Worm (Caenorhabditis elegans) whole organism, young adult: ENCODE data around the gene sma-1.

ENCODE experiments used
- B0336.3 ChIP-seq: fragments of 200-800 bp; sonication (Bioruptor generic); IDR thresholded peaks from 2 replicates; pipeline ENCODE4 v1.3.6; 2022; ENCODE audit warnings: missing genetic modification characterization, missing compliant biosample characterization
- D2030.7 ChIP-seq: fragments of 200-800 bp; sonication (Bioruptor generic); IDR thresholded peaks from 2 replicates; pipeline ENCODE4 v1.3.6; 2022; ENCODE audit warnings: missing genetic modification reagents, missing genetic modification characterization, missing compliant biosample characterization
- F22D6.2 ChIP-seq: sonication (generic microtip); optimal IDR thresholded peaks from 2 replicates; lab custom pipeline; 2016; ENCODE audit warnings: mild to moderate bottlenecking, missing genetic modification characterization, missing compliant biosample characterization
- F23B12.7 ChIP-seq: sonication (generic microtip); optimal IDR thresholded peaks from 2 replicates; lab custom pipeline; 2017; ENCODE audit warnings: missing genetic modification characterization, mild to moderate bottlenecking, missing compliant biosample characterization, antibody characterized with exemption, moderate library complexity; ENCODE audit not compliant: insufficient read depth
- F39B2.1 ChIP-seq: fragments of 200-800 bp; sonication (Bioruptor generic); IDR thresholded peaks from 2 replicates; pipeline ENCODE4 v1.3.6; 2022; ENCODE audit warnings: missing genetic modification reagents, missing genetic modification characterization, missing compliant biosample characterization
- F52B5.7 ChIP-seq: sonication (generic microtip); optimal IDR thresholded peaks from 2 replicates; lab custom pipeline; 2016; ENCODE audit warnings: mild to moderate bottlenecking, missing genetic modification characterization, missing compliant biosample characterization
- F55B11.4 ChIP-seq: sonication (generic microtip); optimal IDR thresholded peaks from 2 replicates; lab custom pipeline; 2016; ENCODE audit warnings: missing compliant biosample characterization, missing genetic modification characterization, borderline replicate concordance; ENCODE audit not compliant: insufficient read depth
- K11D2.4 ChIP-seq: fragments of 200-800 bp; sonication (Bioruptor generic); IDR thresholded peaks from 2 replicates; pipeline ENCODE4 v1.3.6; 2022; ENCODE audit warnings: missing genetic modification reagents, missing genetic modification characterization, missing compliant biosample characterization
- Y79H2A.3 ChIP-seq: fragments of 200-800 bp; sonication (Bioruptor generic); conservative IDR thresholded peaks from 2 replicates; pipeline ENCODE4 v1.3.6; 2022; ENCODE audit warnings: missing genetic modification reagents, missing genetic modification characterization, missing compliant biosample characterization
- Y95B8A.8 ChIP-seq: fragments of 200-800 bp; sonication (Bioruptor generic); IDR thresholded peaks from 2 replicates; pipeline ENCODE4 v1.3.6; 2022; ENCODE audit warnings: missing genetic modification reagents, missing genetic modification characterization, missing compliant biosample characterization
- akir-1 ChIP-seq: fragments of 200-800 bp; sonication (Bioruptor generic); optimal IDR thresholded peaks from 2 replicates; lab custom pipeline; 2018; ENCODE audit warnings: mild to moderate bottlenecking, missing genetic modification characterization, moderate library complexity, missing compliant biosample characterization
- atf-7 ChIP-seq: sonication (generic microtip); optimal IDR thresholded peaks from 2 replicates; lab custom pipeline; 2017; ENCODE audit warnings: mild to moderate bottlenecking, missing genetic modification characterization, missing compliant biosample characterization
- attf-3 ChIP-seq: fragments of 200-800 bp; sonication (Bioruptor generic); conservative IDR thresholded peaks from 2 replicates; pipeline ENCODE4 v1.3.6; 2022; ENCODE audit warnings: missing genetic modification reagents, missing genetic modification characterization, missing compliant biosample characterization
- cebp-2 ChIP-seq: fragments of 200-800 bp; sonication (Bioruptor generic); IDR thresholded peaks from 2 replicates; pipeline ENCODE4 v1.3.6; 2022; ENCODE audit warnings: missing genetic modification characterization, missing compliant biosample characterization
- ceh-27 ChIP-seq: fragments of 200-800 bp; sonication (Bioruptor generic); optimal IDR thresholded peaks from 2 replicates; lab custom pipeline; 2018; ENCODE audit warnings: mild to moderate bottlenecking, missing genetic modification characterization, moderate library complexity, missing compliant biosample characterization
- ceh-91 ChIP-seq: fragments of 200-800 bp; sonication (Bioruptor generic); IDR thresholded peaks from 2 replicates; pipeline ENCODE4 v1.3.6; 2022; ENCODE audit warnings: missing genetic modification reagents, missing genetic modification characterization, missing compliant biosample characterization
- chd-7 ChIP-seq: sonication (generic microtip); optimal IDR thresholded peaks from 2 replicates; lab custom pipeline; 2016; ENCODE audit warnings: mild to moderate bottlenecking, missing genetic modification characterization, moderate library complexity, missing compliant biosample characterization
- egl-18 ChIP-seq: fragments of 200-800 bp; sonication (Bioruptor generic); IDR thresholded peaks from 2 replicates; pipeline ENCODE4 v1.3.6; 2022; ENCODE audit warnings: missing genetic modification reagents, missing genetic modification characterization, missing compliant biosample characterization
- ets-4 ChIP-seq: fragments of 200-800 bp; sonication (Bioruptor generic); optimal IDR thresholded peaks from 2 replicates; lab custom pipeline; 2018; ENCODE audit warnings: mild to moderate bottlenecking, missing genetic modification characterization, missing compliant biosample characterization
- him-1 ChIP-seq: sonication (generic microtip); optimal IDR thresholded peaks from 2 replicates; lab custom pipeline; 2016; ENCODE audit warnings: missing genotype, missing genetic modification reagents, missing genetic modification characterization, missing compliant biosample characterization
- hmg-1.2 ChIP-seq: fragments of 200-800 bp; sonication (Bioruptor generic); IDR thresholded peaks from 2 replicates; pipeline ENCODE4 v1.3.6; 2022; ENCODE audit warnings: missing genetic modification reagents, missing genetic modification characterization, missing compliant biosample characterization
- hmg-20 ChIP-seq: fragments of 200-800 bp; sonication (Bioruptor generic); IDR thresholded peaks from 2 replicates; pipeline ENCODE4 v1.3.6; 2022; ENCODE audit warnings: missing genetic modification reagents, missing genetic modification characterization, missing compliant biosample characterization
- lir-1 ChIP-seq: fragments of 200-800 bp; sonication (Bioruptor generic); conservative IDR thresholded peaks from 2 replicates; pipeline ENCODE4 v1.3.6; 2022; ENCODE audit warnings: missing genetic modification reagents, missing genetic modification characterization, missing compliant biosample characterization
- mcd-1 ChIP-seq: fragments of 200-800 bp; sonication (Bioruptor generic); IDR thresholded peaks from 2 replicates; pipeline ENCODE4 v1.3.6; 2022; ENCODE audit warnings: missing genetic modification reagents, missing genetic modification characterization, missing compliant biosample characterization
- nhr-27 ChIP-seq: fragments of 200-800 bp; sonication (Bioruptor generic); optimal IDR thresholded peaks from 2 replicates; lab custom pipeline; 2018; ENCODE audit warnings: mild to moderate bottlenecking, missing genetic modification characterization, moderate library complexity, missing compliant biosample characterization
- nhr-80 ChIP-seq: sonication (generic microtip); optimal IDR thresholded peaks from 2 replicates; lab custom pipeline; 2016; ENCODE audit warnings: missing genetic modification characterization, missing compliant biosample characterization
- snpc-1.3 ChIP-seq: sonication (generic microtip); optimal IDR thresholded peaks from 2 replicates; lab custom pipeline; 2017; ENCODE audit warnings: missing genetic modification characterization, mild to moderate bottlenecking, missing compliant biosample characterization, antibody characterized with exemption, moderate library complexity, missing genotype, missing genetic modification reagents; ENCODE audit not compliant: insufficient read depth
- snpc-4 ChIP-seq, 5 experiments: fragments of 150-350 bp in 1 of 5; sonication (generic microtip) in 4 of 5; optimal IDR thresholded peaks; 2 replicates each; lab custom pipeline; 2014 to 2018; ENCODE audit warnings: missing genetic modification characterization in 5 of 5, missing biosample characterization in 3 of 5, antibody characterized with exemption in 2 of 5, mild to moderate bottlenecking in 2 of 5, missing compliant biosample characterization in 2 of 5, missing genotype in 2 of 5, moderate library complexity in 2 of 5, missing genetic modification reagents in 1 of 5
- sptf-2 ChIP-seq: fragments of 200-800 bp; sonication (Bioruptor generic); optimal IDR thresholded peaks from 2 replicates; lab custom pipeline; 2018; ENCODE audit warnings: mild to moderate bottlenecking, missing genetic modification characterization, missing compliant biosample characterization
- tbp1 ChIP-seq: fragments of 200-800 bp; sonication (Bioruptor generic); optimal IDR thresholded peaks from 2 replicates; lab custom pipeline; 2018; ENCODE audit warnings: mild to moderate bottlenecking, missing genetic modification characterization, missing compliant biosample characterization
- unc-62 ChIP-seq: fragments of 150-350 bp; optimal IDR thresholded peaks from 2 replicates; lab custom pipeline; 2014; ENCODE audit warnings: missing biosample characterization, missing genetic modification reagents, missing genetic modification characterization
- xnd-1 ChIP-seq: sonication (generic microtip); optimal IDR thresholded peaks from 2 replicates; lab custom pipeline; 2016; ENCODE audit warnings: missing genotype, missing genetic modification reagents, missing genetic modification characterization, missing compliant biosample characterization
- zim-3 ChIP-seq: sonication (generic microtip); optimal IDR thresholded peaks from 2 replicates; lab custom pipeline; 2017; ENCODE audit warnings: mild to moderate bottlenecking, missing genetic modification characterization, moderate library complexity, missing compliant biosample characterization
- ztf-25 ChIP-seq: fragments of 200-800 bp; sonication (Bioruptor generic); IDR thresholded peaks from 2 replicates; pipeline ENCODE4 v1.3.6; 2022; ENCODE audit warnings: missing genetic modification reagents, missing genetic modification characterization, missing compliant biosample characterization
- ztf-26 ChIP-seq: sonication (generic microtip); optimal IDR thresholded peaks from 2 replicates; lab custom pipeline; 2017; ENCODE audit warnings: missing genetic modification characterization, missing compliant biosample characterization
- ztf-6 ChIP-seq: fragments of 200-800 bp; sonication (Bioruptor generic); IDR thresholded peaks from 2 replicates; pipeline ENCODE4 v1.3.6; 2022; ENCODE audit warnings: missing genetic modification reagents, missing genetic modification characterization, missing compliant biosample characterization

Gene sma-1

DNA sequence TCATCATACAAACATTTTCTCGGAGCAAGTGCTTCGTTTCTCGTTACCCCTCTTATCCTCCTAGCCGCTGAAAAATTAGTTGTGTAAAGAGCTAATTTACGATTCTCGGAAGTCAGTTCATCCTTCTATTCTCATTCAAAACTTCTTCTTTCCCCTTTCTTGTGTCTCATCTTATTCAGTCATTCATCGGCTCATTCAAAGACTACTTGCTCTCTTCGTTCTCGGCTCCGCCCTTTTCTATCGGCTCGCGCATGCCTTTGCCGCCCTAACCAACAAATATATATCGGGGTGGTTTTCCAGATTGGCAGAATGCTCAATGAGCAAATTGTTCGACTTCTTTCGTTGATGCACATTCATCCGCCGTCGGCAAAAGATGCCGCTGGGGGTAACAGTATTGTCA, 38.9 kb upstream of the sma-1 start, which contains the start of gene R13H4.5:
Gene R13H4.5 (plus strand): TSS at position 301 of the 400 bp plus-strand sequence.
- TF ChIP-seq F22D6.2 (tag; lab: Kevin White, UChicago) (no peak), K11D2.4 (no peak), Y95B8A.8 (GFP tag; lab: Robert Waterston, UW) (no peak), F55B11.4 (tag; lab: Kevin White, UChicago) (no peak), sptf-2 (GFP tag; lab: Kevin White, UChicago) (no peak), snpc-1.3 (tag; lab: Kevin White, UChicago) (no peak), egl-18 (no peak)

DNA sequence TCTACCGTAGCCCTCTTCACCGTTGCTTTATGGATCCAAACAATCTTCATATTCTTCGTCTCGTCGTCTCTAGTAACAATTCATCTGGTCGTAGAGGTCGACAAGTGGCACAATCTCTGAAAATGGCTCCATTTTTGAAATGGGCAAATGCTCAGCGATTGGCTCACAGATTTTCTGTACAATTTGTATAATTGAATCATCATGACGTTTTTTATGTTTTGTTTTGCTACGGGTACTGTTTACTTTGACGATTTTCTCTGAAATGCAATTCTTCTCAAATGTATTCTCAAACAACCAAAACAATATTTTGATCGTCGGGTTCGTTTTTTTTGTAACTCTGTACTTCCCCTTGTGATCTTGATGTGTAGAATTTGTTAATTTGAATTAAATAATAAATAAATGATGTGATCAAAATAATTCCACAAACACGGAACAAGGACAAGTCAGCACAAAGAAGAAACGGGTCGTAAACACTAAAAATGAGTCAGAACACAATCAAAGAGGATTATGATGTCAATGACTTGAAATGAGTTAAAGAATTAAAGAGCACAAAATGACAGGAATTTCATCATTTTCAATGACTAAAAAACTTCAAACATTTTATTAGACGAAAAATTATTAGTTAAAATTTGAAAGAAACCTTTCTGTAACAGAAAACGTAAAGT, 37.2 kb upstream of the sma-1 start:
- TF ChIP-seq akir-1 (GFP tag; lab: Kevin White, UChicago) (no peak), B0336.3 (no peak), Y79H2A.3 (GFP tag; lab: Robert Waterston, UW) (no peak), F23B12.7 (tag; lab: Kevin White, UChicago) (no peak), mcd-1 (GFP tag; lab: Robert Waterston, UW) (no peak), nhr-27 (tag; lab: Kevin White, UChicago) (no peak), hmg-20 (GFP tag; lab: Robert Waterston, UW) (no peak), ceh-27 (GFP tag; lab: Kevin White, UChicago) (no peak), ets-4 (GFP tag; lab: Kevin White, UChicago) (no peak), egl-18 (no peak), unc-62 (peak; percentile 44), atf-7 (no peak), xnd-1 (tag; lab: Kevin White, UChicago) (no peak), nhr-80 (tag; lab: Kevin White, UChicago) (peak; percentile 19), snpc-4 (GFP tag; optimal IDR thresholded peaks at IDR 0.05; lab: Kevin White, UChicago) (no peak), snpc-4 (tag; optimal IDR thresholded peaks at IDR 0.05; lab: Kevin White, UChicago) (no peak), chd-7 (no peak), ztf-6 (GFP tag; lab: Robert Waterston, UW) (no peak)

DNA sequence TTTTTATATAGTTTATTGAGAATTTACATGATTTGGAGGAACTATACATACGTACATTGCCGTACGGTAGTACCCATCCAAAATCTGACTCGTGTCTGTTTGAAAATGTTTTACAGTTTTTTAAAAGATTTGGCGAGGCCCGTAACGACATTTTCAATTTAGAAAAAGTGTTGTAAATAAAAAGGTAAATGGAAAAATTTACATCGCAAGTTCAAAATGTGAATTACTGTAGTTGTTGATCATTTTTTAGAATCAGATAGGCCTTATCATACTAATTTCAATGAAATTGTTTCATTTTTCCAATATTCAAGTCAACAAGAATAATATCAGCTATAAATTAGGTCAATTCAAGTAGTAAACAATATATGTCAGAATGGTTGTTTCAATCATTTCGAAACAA, 36.4 kb upstream of the sma-1 start, which contains the start of gene R13H4.6:
Gene R13H4.6 (plus strand): TSS at position 301 of the 400 bp plus-strand sequence.
- TF ChIP-seq F52B5.7 (tag; lab: Kevin White, UChicago) (no peak), attf-3 (GFP tag; lab: Robert Waterston, UW) (no peak), ztf-26 (no peak), F22D6.2 (tag; lab: Kevin White, UChicago) (no peak), F39B2.1 (GFP tag; lab: Robert Waterston, UW) (no peak), zim-3 (tag; lab: Kevin White, UChicago) (no peak), ztf-25 (GFP tag; lab: Robert Waterston, UW) (no peak), him-1 (tag; lab: Kevin White, UChicago) (no peak), xnd-1 (tag; lab: Kevin White, UChicago) (no peak), ceh-91 (GFP tag; lab: Robert Waterston, UW) (no peak), hmg-1.2 (GFP tag; lab: Robert Waterston, UW) (no peak), D2030.7 (GFP tag; lab: Robert Waterston, UW) (no peak), tbp1 (GFP tag; lab: Kevin White, UChicago) (no peak), lir-1 (GFP tag; lab: Robert Waterston, UW) (no peak), cebp-2 (no peak)
